Worm (Caenorhabditis elegans) whole organism, L4 larva: Measurements from ENCODE around the gene ztf-8.

Experiments used
- aha-1 ChIP-seq: fragments of 150-350 bp; peaks from one replicate; lab custom pipeline; 2014; ENCODE audit warnings: missing biosample characterization, missing genetic modification characterization
- aly-2 ChIP-seq: sonication (generic microtip); optimal IDR thresholded peaks from 2 replicates; lab custom pipeline; 2018; ENCODE audit warnings: missing biosample characterization, missing genetic modification characterization
- ceh-82 ChIP-seq: sonication (generic microtip); optimal IDR thresholded peaks from 2 replicates; lab custom pipeline; 2017; ENCODE audit warnings: missing biosample characterization, missing genetic modification characterization
- hlh-30 ChIP-seq: sonication (generic microtip); optimal IDR thresholded peaks from 2 replicates; lab custom pipeline; 2017; ENCODE audit warnings: antibody characterized with exemption, mild to moderate bottlenecking, missing genetic modification characterization, missing compliant biosample characterization; ENCODE audit not compliant: insufficient read depth
- lin-29 ChIP-seq: fragments of 200-800 bp; sonication (Bioruptor generic); IDR thresholded peaks from 2 replicates; pipeline ENCODE4 v1.3.6; 2022; ENCODE audit warnings: missing genetic modification reagents, missing genetic modification characterization, missing compliant biosample characterization
- pqm-1 ChIP-seq: sonication (generic microtip); optimal IDR thresholded peaks from 2 replicates; lab custom pipeline; 2017; ENCODE audit warnings: missing biosample characterization, missing genetic modification characterization
- snpc-1.2 ChIP-seq: fragments of 200-800 bp; sonication (Bioruptor generic); IDR thresholded peaks from 2 replicates; pipeline ENCODE4 v1.3.6; 2022; ENCODE audit warnings: missing genetic modification reagents, missing genetic modification characterization, missing compliant biosample characterization
- snpc-4 ChIP-seq: fragments of 150-350 bp; optimal IDR thresholded peaks from 2 replicates; lab custom pipeline; 2014; ENCODE audit warnings: missing biosample characterization, missing genetic modification characterization

DNA sequence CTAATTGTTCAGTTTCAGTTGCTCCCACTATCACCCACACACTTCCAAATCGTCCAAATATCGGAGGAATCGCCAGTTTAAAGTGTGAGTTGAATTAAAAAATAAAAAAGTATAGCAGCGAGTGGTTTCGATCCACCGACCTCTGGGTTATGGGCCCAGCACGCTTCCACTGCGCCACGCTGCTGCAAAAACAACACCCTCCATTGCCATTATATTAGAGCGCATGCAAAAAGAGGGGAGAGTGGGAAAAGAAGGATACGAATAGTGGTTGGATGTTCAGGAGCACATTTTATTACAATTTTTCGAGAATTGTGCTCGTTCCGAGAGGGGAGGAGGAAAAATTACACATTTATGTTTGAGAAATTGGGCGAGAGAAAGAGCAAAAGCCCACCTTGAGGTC is 21.6 kb upstream of the ztf-8 start:
- TF ChIP-seq aha-1 (tag; lab: Kevin White, UChicago) (no peak), pqm-1 (tag; lab: Kevin White, UChicago) (no peak), hlh-30 (tag; lab: Kevin White, UChicago) (peak; percentile 13), lin-29 (GFP tag; lab: Robert Waterston, UW) (0 out of 2 replicates have a peak, but pooled peaks have one; percentile 39), ceh-82 (tag; lab: Kevin White, UChicago) (no peak), snpc-1.2 (GFP tag; lab: Robert Waterston, UW) (peak; percentile 46; the same call in 1 of the 2 replicates), snpc-4 (tag; lab: Kevin White, UChicago) (no peak), aly-2 (no peak)
